Fruit fly (Drosophila melanogaster) whole organism, embryonic: ENCODE results near the gene CG6695.
A peak's percentile ranks its signal among the peaks of the same experiment; 100 is the strongest.

Experiments
- Atf3 ChIP-seq: fragments of 200-800 bp; sonication (Bioruptor generic); optimal IDR thresholded peaks from 3 replicates; lab custom pipeline; 2016; ENCODE audit warnings: missing biosample characterization, missing genetic modification characterization
- CG10209 ChIP-seq: fragments of 200-800 bp; sonication (Bioruptor generic); optimal IDR thresholded peaks from 3 replicates; lab custom pipeline; 2017; ENCODE audit warnings: missing biosample characterization, mild to moderate bottlenecking, missing genetic modification characterization, missing genetic modification reagents
- CG1024 ChIP-seq: fragments of 200-800 bp; sonication (Bioruptor generic); IDR thresholded peaks from 2 replicates; pipeline ENCODE4 v1.3.6; 2022; ENCODE audit warnings: missing biosample characterization, missing genetic modification characterization
- CG10366 ChIP-seq: fragments of 200-800 bp; sonication (Bioruptor generic); IDR thresholded peaks from 2 replicates; pipeline ENCODE4 v1.3.6; 2022; ENCODE audit warnings: missing biosample characterization, missing genetic modification characterization
- CG10565 ChIP-seq: fragments of 200-800 bp; sonication (Bioruptor generic); optimal IDR thresholded peaks from 3 replicates; lab custom pipeline; 2016; ENCODE audit warnings: missing biosample characterization, mild to moderate bottlenecking, missing genetic modification characterization
- CG11247 ChIP-seq: fragments of 200-800 bp; sonication (Bioruptor generic); IDR thresholded peaks from 2 replicates; pipeline ENCODE4 v1.3.6; 2022; ENCODE audit warnings: missing biosample characterization, missing genetic modification characterization
- CG11560 ChIP-seq: fragments of 200-800 bp; sonication (Bioruptor generic); IDR thresholded peaks from 3 replicates; pipeline ENCODE4 v1.3.6; 2022; ENCODE audit warnings: missing biosample characterization, missing genetic modification characterization
- CG13123 ChIP-seq: fragments of 200-800 bp; sonication (Bioruptor generic); optimal IDR thresholded peaks from 2 replicates; lab custom pipeline; 2016; ENCODE audit warnings: missing biosample characterization, missing genetic modification characterization
- CG13775 ChIP-seq: fragments of 200-800 bp; sonication (Bioruptor generic); optimal IDR thresholded peaks from 3 replicates; lab custom pipeline; 2017; ENCODE audit warnings: missing biosample characterization, mild to moderate bottlenecking, missing genetic modification characterization
- CG18764 ChIP-seq: fragments of 200-800 bp; sonication (Bioruptor generic); optimal IDR thresholded peaks from 3 replicates; lab custom pipeline; 2016; ENCODE audit warnings: missing biosample characterization, missing genetic modification characterization
- CG31224 ChIP-seq: fragments of 200-800 bp; sonication (Bioruptor generic); IDR thresholded peaks from 2 replicates; pipeline ENCODE4 v1.3.6; 2022; ENCODE audit warnings: missing biosample characterization, missing genetic modification characterization
- CG32772 ChIP-seq: fragments of 200-800 bp; sonication (Bioruptor generic); IDR thresholded peaks from 2 replicates; pipeline ENCODE4 v1.3.6; 2022; ENCODE audit warnings: missing biosample characterization, missing genetic modification characterization
- CG4360 ChIP-seq: fragments of 200-800 bp; sonication (Bioruptor generic); IDR thresholded peaks from 2 replicates; pipeline ENCODE4 v1.3.6; 2022; ENCODE audit warnings: missing biosample characterization, missing genetic modification characterization
- CG4404 ChIP-seq: fragments of 200-800 bp; sonication (Bioruptor generic); IDR thresholded peaks from 2 replicates; pipeline ENCODE4 v1.3.6; 2022; ENCODE audit warnings: missing biosample characterization, missing genetic modification characterization
- CG4424 ChIP-seq: fragments of 200-800 bp; sonication (Bioruptor generic); optimal IDR thresholded peaks from 3 replicates; lab custom pipeline; 2016; ENCODE audit warnings: missing biosample characterization, missing genetic modification characterization
- CG6791 ChIP-seq: fragments of 200-800 bp; sonication (Bioruptor generic); IDR thresholded peaks from 3 replicates; pipeline ENCODE4 v1.3.6; 2022; ENCODE audit warnings: missing biosample characterization, missing genetic modification characterization; ENCODE audit not compliant: partially characterized antibody
- CG7556 ChIP-seq: fragments of 200-800 bp; sonication (Bioruptor generic); optimal IDR thresholded peaks from 2 replicates; lab custom pipeline; 2017; ENCODE audit warnings: missing biosample characterization, mild to moderate bottlenecking, missing genetic modification characterization
- CG7786 ChIP-seq: fragments of 200-800 bp; sonication (Bioruptor generic); optimal IDR thresholded peaks from 2 replicates; lab custom pipeline; 2016; ENCODE audit warnings: missing biosample characterization, missing genetic modification characterization
- CG7987 ChIP-seq: fragments of 200-800 bp; sonication (Bioruptor generic); optimal IDR thresholded peaks from 2 replicates; lab custom pipeline; 2018; ENCODE audit warnings: missing biosample characterization, mild to moderate bottlenecking, missing genetic modification characterization, moderate library complexity
- Elba2 ChIP-seq: fragments of 200-800 bp; sonication (Bioruptor generic); optimal IDR thresholded peaks from 3 replicates; lab custom pipeline; 2016; ENCODE audit warnings: missing biosample characterization, missing genetic modification characterization
- Gsc ChIP-seq: fragments of 200-800 bp; sonication (Bioruptor generic); IDR thresholded peaks from 2 replicates; pipeline ENCODE4 v1.3.6; 2022; ENCODE audit warnings: missing biosample characterization, missing genetic modification characterization
- HLHmδ ChIP-seq: fragments of 200-800 bp; sonication (Bioruptor generic); optimal IDR thresholded peaks from 2 replicates; lab custom pipeline; 2018; ENCODE audit warnings: missing biosample characterization, mild to moderate bottlenecking, missing genetic modification characterization, moderate library complexity
- Hr3 ChIP-seq: fragments of 200-800 bp; sonication (Bioruptor generic); optimal IDR thresholded peaks from 3 replicates; lab custom pipeline; 2016; ENCODE audit warnings: missing biosample characterization, missing genetic modification characterization
- Hsf ChIP-seq: fragments of 200-800 bp; sonication (Bioruptor generic); optimal IDR thresholded peaks from 3 replicates; lab custom pipeline; 2016; ENCODE audit warnings: missing biosample characterization, missing genetic modification characterization
- Max ChIP-seq: fragments of 200-800 bp; sonication (Bioruptor generic); optimal IDR thresholded peaks from 2 replicates; lab custom pipeline; 2016; ENCODE audit warnings: missing biosample characterization, mild to moderate bottlenecking, missing genetic modification characterization
- NC2α ChIP-seq: fragments of 200-800 bp; sonication (Bioruptor generic); optimal IDR thresholded peaks from 2 replicates; lab custom pipeline; 2016; ENCODE audit warnings: missing biosample characterization, missing genetic modification characterization
- NFAT ChIP-seq: fragments of 200-800 bp; sonication (Bioruptor generic); IDR thresholded peaks from 2 replicates; pipeline ENCODE4 v1.3.6; 2022; ENCODE audit warnings: missing biosample characterization, missing genetic modification characterization
- PHDP ChIP-seq: fragments of 200-800 bp; sonication (Bioruptor generic); optimal IDR thresholded peaks from 3 replicates; lab custom pipeline; 2018; ENCODE audit warnings: missing biosample characterization, mild to moderate bottlenecking, missing genetic modification characterization, moderate library complexity
- Ravus ChIP-seq: fragments of 200-800 bp; sonication (Bioruptor generic); IDR thresholded peaks from 2 replicates; pipeline ENCODE4 v1.3.6; 2022; ENCODE audit warnings: missing biosample characterization, missing genetic modification characterization
- ase ChIP-seq: fragments of 200-800 bp; sonication (Bioruptor generic); IDR thresholded peaks from 3 replicates; pipeline ENCODE4 v1.3.6; 2022; ENCODE audit warnings: missing biosample characterization, missing genetic modification characterization
- ash1 ChIP-seq: fragments of 200-800 bp; sonication (Bioruptor generic); optimal IDR thresholded peaks from 2 replicates; lab custom pipeline; 2018; ENCODE audit warnings: missing biosample characterization, mild to moderate bottlenecking, missing genetic modification characterization
- caup ChIP-seq: fragments of 200-800 bp; sonication (Bioruptor generic); optimal IDR thresholded peaks from 3 replicates; lab custom pipeline; 2017; ENCODE audit warnings: missing biosample characterization, mild to moderate bottlenecking, missing genetic modification characterization, moderate library complexity; ENCODE audit not compliant: severe bottlenecking
- cwo ChIP-seq: fragments of 200-800 bp; sonication (Bioruptor generic); optimal IDR thresholded peaks from 3 replicates; lab custom pipeline; 2017; ENCODE audit warnings: missing biosample characterization, missing genetic modification characterization, mild to moderate bottlenecking, moderate library complexity, missing genetic modification reagents
- dm ChIP-seq: fragments of 200-800 bp; sonication (Bioruptor generic); optimal IDR thresholded peaks from 3 replicates; lab custom pipeline; 2016; ENCODE audit warnings: missing biosample characterization, missing genetic modification characterization
- ham ChIP-seq: fragments of 200-800 bp; sonication (Bioruptor generic); IDR thresholded peaks from 2 replicates; pipeline ENCODE4 v1.3.6; 2022; ENCODE audit warnings: missing biosample characterization, missing genetic modification characterization
- kah ChIP-seq: fragments of 200-800 bp; sonication (Bioruptor generic); optimal IDR thresholded peaks from 2 replicates; lab custom pipeline; 2018; ENCODE audit warnings: missing biosample characterization, mild to moderate bottlenecking, missing genetic modification characterization
- ken ChIP-seq: fragments of 200-800 bp; sonication (Bioruptor generic); IDR thresholded peaks from 3 replicates; pipeline ENCODE4 v1.3.6; 2022; ENCODE audit warnings: missing biosample characterization, missing genetic modification characterization
- klu ChIP-seq: fragments of 200-800 bp; sonication (Bioruptor generic); IDR thresholded peaks from 2 replicates; pipeline ENCODE4 v1.3.6; 2022; ENCODE audit warnings: missing biosample characterization, missing genetic modification characterization
- lbe ChIP-seq: fragments of 200-800 bp; sonication (Bioruptor generic); optimal IDR thresholded peaks from 2 replicates; lab custom pipeline; 2016; ENCODE audit warnings: missing biosample characterization, mild to moderate bottlenecking, missing genetic modification characterization
- psq ChIP-seq: fragments of 200-800 bp; sonication (Bioruptor generic); optimal IDR thresholded peaks from 2 replicates; lab custom pipeline; 2017; ENCODE audit warnings: missing biosample characterization, missing genetic modification characterization
- repo ChIP-seq: fragments of 200-800 bp; sonication (Bioruptor generic); optimal IDR thresholded peaks from 2 replicates; lab custom pipeline; 2016; ENCODE audit warnings: missing biosample characterization, missing genetic modification characterization
- ro ChIP-seq: fragments of 200-800 bp; sonication (Bioruptor generic); IDR thresholded peaks from 2 replicates; pipeline ENCODE4 v1.3.6; 2022; ENCODE audit warnings: missing biosample characterization, missing genetic modification characterization
- schlank ChIP-seq: fragments of 200-800 bp; sonication (Bioruptor generic); optimal IDR thresholded peaks from 2 replicates; lab custom pipeline; 2018; ENCODE audit warnings: missing biosample characterization, mild to moderate bottlenecking, missing genetic modification characterization
- scrt ChIP-seq: fragments of 200-800 bp; sonication (Bioruptor generic); optimal IDR thresholded peaks from 2 replicates; lab custom pipeline; 2018; ENCODE audit warnings: missing biosample characterization, mild to moderate bottlenecking, missing genetic modification characterization, moderate library complexity
- sens ChIP-seq: fragments of 200-800 bp; sonication (Bioruptor generic); peaks from one replicate; lab custom pipeline; 2016; ENCODE audit warnings: missing biosample characterization, missing genetic modification characterization
- sim ChIP-seq: fragments of 200-800 bp; sonication (Bioruptor generic); IDR thresholded peaks from 2 replicates; pipeline ENCODE4 v1.3.6; 2022; ENCODE audit warnings: missing biosample characterization, missing genetic modification characterization
- slou ChIP-seq: fragments of 200-800 bp; sonication (Bioruptor generic); optimal IDR thresholded peaks from 3 replicates; lab custom pipeline; 2016; ENCODE audit warnings: missing biosample characterization, missing genetic modification characterization
- slp2 ChIP-seq: fragments of 200-800 bp; sonication (Bioruptor generic); optimal IDR thresholded peaks from 2 replicates; lab custom pipeline; 2016; ENCODE audit warnings: missing biosample characterization, missing genetic modification characterization
- toy ChIP-seq: fragments of 200-800 bp; sonication (Bioruptor generic); IDR thresholded peaks from 2 replicates; pipeline ENCODE4 v1.3.6; 2022; ENCODE audit warnings: missing biosample characterization, missing genetic modification characterization
- unpg ChIP-seq: fragments of 200-800 bp; sonication (Bioruptor generic); optimal IDR thresholded peaks from 3 replicates; lab custom pipeline; 2018; ENCODE audit warnings: missing biosample characterization, mild to moderate bottlenecking, missing genetic modification characterization, moderate library complexity
- yki ChIP-seq: fragments of >200 bp; optimal IDR thresholded peaks from 3 replicates; lab custom pipeline; 2018
- zf30C ChIP-seq: fragments of 200-800 bp; sonication (Bioruptor generic); optimal IDR thresholded peaks from 3 replicates; lab custom pipeline; 2018; ENCODE audit warnings: missing biosample characterization, mild to moderate bottlenecking, missing genetic modification characterization

Gene CG6695

dm6 chr3R:24661679-24662411 is 6.9 kb downstream of the CG6695 start, which contains the start of gene Ppox (continued):
- TF ChIP-seq ken (no peak), CG11560 (no peak), CG10366 (no peak), CG18764 (GFP tag; lab: Kevin White, UChicago) (no peak), sim (GFP tag; lab: Robert Waterston, UW) (no peak), kah (peak; percentile 17), NC2α (GFP tag; lab: Kevin White, UChicago) (no peak), ase (GFP tag; lab: Robert Waterston, UW) (no peak), dm (GFP tag; lab: Kevin White, UChicago) (no peak), schlank (no peak), yki (lab: Kevin White, UChicago) (no peak), CG7556 (GFP tag; lab: Kevin White, UChicago) (no peak), CG10209 (GFP tag; lab: Kevin White, UChicago) (no peak), Atf3 (GFP tag; lab: Kevin White, UChicago) (no peak), NFAT (GFP tag; lab: Robert Waterston, UW) (no peak), CG4424 (GFP tag; lab: Kevin White, UChicago) (no peak), ham (GFP tag; lab: Robert Waterston, UW) (no peak), CG13123 (no peak), CG7786 (no peak), CG13775 (no peak), ash1 (GFP tag; lab: Kevin White, UChicago) (no peak), CG1024 (GFP tag; lab: Robert Waterston, UW) (no peak), CG7987 (GFP tag; lab: Kevin White, UChicago) (no peak), CG4404 (no peak), Ravus (GFP tag; lab: Robert Waterston, UW) (no peak), scrt (no peak), psq (GFP tag; lab: Kevin White, UChicago) (no peak), zf30C (GFP tag; lab: Kevin White, UChicago) (no peak), PHDP (tag; lab: Kevin White, UChicago) (no peak), caup (GFP tag; lab: Kevin White, UChicago) (no peak), Gsc (GFP tag; lab: Robert Waterston, UW) (no peak), unpg (no peak), slp2 (no peak), slou (no peak), CG31224 (GFP tag; lab: Robert Waterston, UW) (no peak), CG6791 (GFP tag; lab: Robert Waterston, UW) (peak; percentile 81), repo (GFP tag; lab: Kevin White, UChicago) (no peak), cwo (no peak), CG10565 (GFP tag; lab: Kevin White, UChicago) (no peak), lbe (GFP tag; lab: Kevin White, UChicago) (no peak), CG11247 (GFP tag; lab: Robert Waterston, UW) (no peak), Elba2 (GFP tag; lab: Kevin White, UChicago) (no peak), HLHmδ (GFP tag; lab: Kevin White, UChicago) (no peak), Hr3 (no peak), CG32772 (GFP tag; lab: Robert Waterston, UW) (no peak), toy (GFP tag; lab: Robert Waterston, UW) (no peak), Hsf (GFP tag; lab: Kevin White, UChicago) (no peak), CG4360 (GFP tag; lab: Robert Waterston, UW) (no peak), klu (no peak), Max (GFP tag; lab: Kevin White, UChicago) (no peak), ro (no peak), sens (GFP tag; lab: Kevin White, UChicago) (peak; percentile 54)
